Worm (Caenorhabditis elegans): ENCODE results near the gene hgap-2.

hgap-2 gene

ce11 chrII:8664533-8664932 lies 20.2 kb downstream of the hgap-2 start, which contains the start of gene etc-1:
Gene etc-1, plus strand, starts transcription at chrII:8664833.
- no peak for TF ChIP-seq T23F11.4 (GFP tag; optimal IDR thresholded peaks at IDR 0.05)
- TF ChIP-seq ahr-1 (tag; optimal IDR thresholded peaks at IDR 0.05): no peak
- no peak for TF ChIP-seq Y22D7AL.16 (tag; optimal IDR thresholded peaks at IDR 0.05)
- TF ChIP-seq ceh-9 (tag; optimal IDR thresholded peaks at IDR 0.05): no peak
- no peak for TF ChIP-seq mec-3 (tag; optimal IDR thresholded peaks at IDR 0.05; ENCODE audit: borderline replicate concordance)
- no peak for TF ChIP-seq zip-5 (tag; optimal IDR thresholded peaks at IDR 0.05)
- TF ChIP-seq lim-6 (tag; optimal IDR thresholded peaks at IDR 0.05): no peak
- TF ChIP-seq nhr-11 (tag; optimal IDR thresholded peaks at IDR 0.05): no peak
- TF ChIP-seq ceh-2 (tag; optimal IDR thresholded peaks at IDR 0.05): no peak
- TF ChIP-seq nfya-1 (tag; optimal IDR thresholded peaks at IDR 0.05): no peak
- TF ChIP-seq sox-2 (GFP tag; IDR thresholded peaks at IDR 0.05): no peak
- no peak for TF ChIP-seq odd-2 (tag; optimal IDR thresholded peaks at IDR 0.05)
- no peak for TF ChIP-seq lin-11 (tag; optimal IDR thresholded peaks at IDR 0.05)
- TF ChIP-seq ceh-18 (tag; optimal IDR thresholded peaks at IDR 0.05): no peak
- no peak for TF ChIP-seq K02D7.2 (tag; optimal IDR thresholded peaks at IDR 0.05)
- no peak for TF ChIP-seq ceh-45 (GFP tag; IDR thresholded peaks at IDR 0.05)
- TF ChIP-seq syd-9 (tag; optimal IDR thresholded peaks at IDR 0.05): no peak

- peak; percentile 40 for TF ChIP-seq ceh-48 (tag; optimal IDR thresholded peaks at IDR 0.05)
- TF ChIP-seq F13H6.1 (tag; optimal IDR thresholded peaks at IDR 0.05): no peak
- TF ChIP-seq pros-1 (tag; optimal IDR thresholded peaks at IDR 0.05): no peak
- TF ChIP-seq unc-42 (tag; optimal IDR thresholded peaks at IDR 0.05): peak; percentile 0
Observed at ce11 chrII:8661539-8661938, 23.2 kb downstream of the hgap-2 start, which contains the start of the genes piga-1 and eif-2Bepsilon. Gene piga-1, minus strand, starts transcription at chrII:8661712. Gene eif-2Bepsilon, plus strand, starts transcription at chrII:8661869.

- TF ChIP-seq ceh-30 (tag; optimal IDR thresholded peaks at IDR 0.05): no peak
- TF ChIP-seq Y22D7AL.16 (tag; optimal IDR thresholded peaks at IDR 0.05): no peak
- no peak for TF ChIP-seq hlh-15 (tag; optimal IDR thresholded peaks at IDR 0.05)
- no peak for TF ChIP-seq gmeb-2 (tag; optimal IDR thresholded peaks at IDR 0.05)
- no peak for TF ChIP-seq nhr-11 (tag; optimal IDR thresholded peaks at IDR 0.05)
- TF ChIP-seq unc-42 (tag; optimal IDR thresholded peaks at IDR 0.05): no peak
- no peak for TF ChIP-seq ref-2 (tag; optimal IDR thresholded peaks at IDR 0.05)
- TF ChIP-seq pax-1 (tag; optimal IDR thresholded peaks at IDR 0.05): no peak
- no peak for TF ChIP-seq madf-2 (tag; optimal IDR thresholded peaks at IDR 0.05)
Observed at ce11 chrII:8658835-8659234, 25.9 kb downstream of the hgap-2 start, which contains the start of gene atg-10. Gene atg-10, plus strand, starts transcription at chrII:8659135.

- TF ChIP-seq mec-3 (tag; optimal IDR thresholded peaks at IDR 0.05; ENCODE audit: borderline replicate concordance): no peak
- peak; percentile 45 for TF ChIP-seq hlh-30 (tag; optimal IDR thresholded peaks at IDR 0.05; ENCODE audit: insufficient read depth)
- TF ChIP-seq ztf-16 (tag; optimal IDR thresholded peaks at IDR 0.05): no peak
Observed at ce11 chrII:8650644-8651159, 34.0 kb downstream of the hgap-2 start, which contains the start of gene pyr-1. Gene pyr-1, plus strand, starts transcription at chrII:8651109.

- TF ChIP-seq tbx-7 (tag; optimal IDR thresholded peaks at IDR 0.05): no peak
- TF ChIP-seq che-1 (tag; optimal IDR thresholded peaks at IDR 0.05): no peak
- no peak for TF ChIP-seq unc-55 (GFP tag; optimal IDR thresholded peaks at IDR 0.05)
- no peak for TF ChIP-seq ceh-24 (tag; optimal IDR thresholded peaks at IDR 0.05)
- TF ChIP-seq ceh-9 (tag; optimal IDR thresholded peaks at IDR 0.05): no peak
- no peak for TF ChIP-seq pha-2 (tag; optimal IDR thresholded peaks at IDR 0.05)
- TF ChIP-seq unc-42 (tag; optimal IDR thresholded peaks at IDR 0.05): no peak
- TF ChIP-seq C38D4.7 (GFP tag; optimal IDR thresholded peaks at IDR 0.05): no peak
- TF ChIP-seq sox-2 (GFP tag; IDR thresholded peaks at IDR 0.05): no peak
- no peak for TF ChIP-seq odd-2 (tag; optimal IDR thresholded peaks at IDR 0.05)
- no peak for TF ChIP-seq ceh-19 (GFP tag; optimal IDR thresholded peaks at IDR 0.05)
- TF ChIP-seq fkh-6 (tag; optimal IDR thresholded peaks at IDR 0.05): no peak
- TF ChIP-seq hlh-8 (tag; optimal IDR thresholded peaks at IDR 0.05): no peak
- no peak for TF ChIP-seq ama-1 (optimal IDR thresholded peaks at IDR 0.05)
- no peak for TF ChIP-seq pha-4 (tag; optimal IDR thresholded peaks at IDR 0.05)
- no peak for TF ChIP-seq elt-4 (tag; optimal IDR thresholded peaks at IDR 0.05)
- TF ChIP-seq hlh-15 (tag; optimal IDR thresholded peaks at IDR 0.05): no peak
- TF ChIP-seq gmeb-2 (tag; optimal IDR thresholded peaks at IDR 0.05): no peak
- no peak for TF ChIP-seq sdc-2 (tag; optimal IDR thresholded peaks at IDR 0.05)
- TF ChIP-seq pax-1 (tag; optimal IDR thresholded peaks at IDR 0.05): no peak
Observed at ce11 chrII:8648843-8649242, 35.9 kb downstream of the hgap-2 start.

Measured in whole organism, late embryonic.